Fruit fly (Drosophila melanogaster): ENCODE results near the gene eIF3f1.

dm6 chr3R:4663068-4663467, 50.9 kb downstream of the eIF3f1 start:
- TF ChIP-seq CG42726 (GFP tag; IDR thresholded peaks at IDR 0.05; ENCODE audit: partially characterized antibody) (no peak), ac (GFP tag; optimal IDR thresholded peaks at IDR 0.05) (peak; percentile 68), CG8388 (GFP tag; optimal IDR thresholded peaks at IDR 0.05) (peak; percentile 79)

Measured in whole organism, embryonic.